Worm (Caenorhabditis elegans) whole organism, L1 larva: ENCODE results near the gene din-1.
A peak's percentile ranks its signal among the peaks of the same experiment; 100 is the strongest.

Source experiments
- C04F5.9 ChIP-seq: sonication (generic microtip); optimal IDR thresholded peaks from 2 replicates; lab custom pipeline; 2016; ENCODE audit warnings: missing genetic modification characterization, missing compliant biosample characterization
- C34B4.2 ChIP-seq: sonication (generic microtip); optimal IDR thresholded peaks from 2 replicates; lab custom pipeline; 2017; ENCODE audit warnings: mild to moderate bottlenecking, missing genetic modification characterization, missing compliant biosample characterization
- alr-1 ChIP-seq: fragments of 200-800 bp; sonication (Bioruptor generic); optimal IDR thresholded peaks from 2 replicates; lab custom pipeline; 2018; ENCODE audit warnings: borderline replicate concordance, mild to moderate bottlenecking, missing genetic modification characterization, missing compliant biosample characterization
- aly-2 ChIP-seq: fragments of 150-350 bp; optimal IDR thresholded peaks from 2 replicates; lab custom pipeline; 2014; ENCODE audit warnings: missing biosample characterization, missing genetic modification characterization
- ama-1 ChIP-seq: fragments of 150-350 bp; optimal IDR thresholded peaks from 2 replicates; lab custom pipeline; 2014
- blmp-1 ChIP-seq: fragments of 150-350 bp; optimal IDR thresholded peaks from 2 replicates; lab custom pipeline; 2014; ENCODE audit warnings: missing biosample characterization, missing genetic modification characterization
- ceh-8 ChIP-seq: fragments of 200-800 bp; sonication (Bioruptor generic); optimal IDR thresholded peaks from 2 replicates; lab custom pipeline; 2018; ENCODE audit warnings: mild to moderate bottlenecking, missing genetic modification characterization, moderate library complexity, missing compliant biosample characterization
- ceh-82 ChIP-seq, 3 experiments: fragments of 150-350 bp in 1 of 3; sonication (generic microtip) in 2 of 3; optimal IDR thresholded peaks; 2 replicates each; lab custom pipeline; 2014 to 2017; ENCODE audit warnings: missing biosample characterization in 3 of 3, missing genetic modification characterization in 3 of 3
- ceh-88 ChIP-seq: fragments of 200-800 bp; sonication (Bioruptor generic); IDR thresholded peaks from 2 replicates; pipeline ENCODE4 v1.3.6; 2022; ENCODE audit warnings: missing genetic modification characterization, missing compliant biosample characterization
- ceh-90 ChIP-seq: sonication (generic microtip); optimal IDR thresholded peaks from 2 replicates; lab custom pipeline; 2016; ENCODE audit warnings: missing genetic modification characterization, missing compliant biosample characterization
- dpl-1 ChIP-seq, 3 experiments: fragments of 150-350 bp in 2 of 3; sonication (generic microtip) in 1 of 3; optimal IDR thresholded peaks; 2 replicates each; lab custom pipeline; 2014 to 2017; ENCODE audit warnings: missing biosample characterization in 3 of 3, missing genetic modification characterization in 3 of 3, missing genetic modification reagents in 3 of 3
- efl-1 ChIP-seq, 4 experiments: fragments of 150-350 bp; optimal IDR thresholded peaks in 3 of 4; peaks in 1 of 4; 1 replicate in 1 of 4; 2 replicates in 3 of 4; lab custom pipeline; 2014; ENCODE audit warnings: missing biosample characterization in 2 of 4, missing genetic modification characterization in 2 of 4, missing genetic modification reagents in 2 of 4
- efl-3 ChIP-seq: fragments of 200-800 bp; sonication (Bioruptor generic); optimal IDR thresholded peaks from 2 replicates; lab custom pipeline; 2018; ENCODE audit warnings: mild to moderate bottlenecking, missing genetic modification characterization, missing compliant biosample characterization
- elt-3 ChIP-seq, 6 experiments: fragments of 150-350 bp in 1 of 6; sonication (generic microtip); optimal IDR thresholded peaks; 2 replicates each; lab custom pipeline; 2017 to 2018; ENCODE audit warnings: missing biosample characterization in 6 of 6, missing genetic modification characterization in 6 of 6, inconsistent platforms in 1 of 6
- ets-5 ChIP-seq: fragments of 200-800 bp; sonication (Bioruptor generic); IDR thresholded peaks from 2 replicates; pipeline ENCODE4 v1.3.6; 2022; ENCODE audit warnings: missing genetic modification characterization, missing compliant biosample characterization
- fkh-10 ChIP-seq: sonication (generic microtip); optimal IDR thresholded peaks from 2 replicates; lab custom pipeline; 2017; ENCODE audit warnings: missing biosample characterization, missing genetic modification reagents, missing genetic modification characterization
- fkh-8 ChIP-seq: sonication (generic microtip); optimal IDR thresholded peaks from 2 replicates; lab custom pipeline; 2016; ENCODE audit warnings: mild to moderate bottlenecking, missing genetic modification characterization, missing compliant biosample characterization
- fos-1 ChIP-seq: fragments of 150-350 bp; optimal IDR thresholded peaks from 2 replicates; lab custom pipeline; 2014; ENCODE audit warnings: missing biosample characterization, missing genetic modification characterization
- grh-1 ChIP-seq: fragments of 200-800 bp; sonication (Bioruptor generic); IDR thresholded peaks from 2 replicates; pipeline ENCODE4 v1.3.6; 2022; ENCODE audit warnings: missing genetic modification reagents, missing genetic modification characterization, missing compliant biosample characterization
- isw-1 ChIP-seq: fragments of 200-800 bp; sonication (Bioruptor generic); IDR thresholded peaks from 2 replicates; pipeline ENCODE4 v1.3.6; 2022; ENCODE audit warnings: missing genetic modification characterization, missing compliant biosample characterization
- jun-1 ChIP-seq: fragments of 150-350 bp; optimal IDR thresholded peaks from 2 replicates; lab custom pipeline; 2014; ENCODE audit warnings: missing biosample characterization, missing genetic modification reagents, missing genetic modification characterization
- lin-13 ChIP-seq: fragments of 150-350 bp; optimal IDR thresholded peaks from 2 replicates; lab custom pipeline; 2014; ENCODE audit warnings: missing biosample characterization, missing genetic modification reagents, missing genetic modification characterization
- lin-39 ChIP-seq: fragments of 150-350 bp; optimal IDR thresholded peaks from 2 replicates; lab custom pipeline; 2014; ENCODE audit warnings: missing biosample characterization, missing genetic modification reagents, missing genetic modification characterization
- lir-3 ChIP-seq: sonication (generic microtip); optimal IDR thresholded peaks from 2 replicates; lab custom pipeline; 2016; ENCODE audit warnings: mild to moderate bottlenecking, missing genetic modification characterization, moderate library complexity, missing compliant biosample characterization; ENCODE audit not compliant: poor library complexity
- lsy-2 ChIP-seq, 2 experiments: fragments of 150-350 bp; optimal IDR thresholded peaks; 2 replicates each; lab custom pipeline; 2014; ENCODE audit warnings: missing biosample characterization in 2 of 2, missing genetic modification characterization in 2 of 2
- mdl-1 ChIP-seq, 2 experiments: fragments of 150-350 bp; optimal IDR thresholded peaks; 2 replicates each; lab custom pipeline; 2014 to 2017; ENCODE audit warnings: missing biosample characterization in 2 of 2, missing genetic modification characterization in 2 of 2, inconsistent platforms in 1 of 2
- mep-1 ChIP-seq: fragments of 150-350 bp; optimal IDR thresholded peaks from 2 replicates; lab custom pipeline; 2014; ENCODE audit warnings: missing biosample characterization, missing genetic modification characterization
- nhr-11 ChIP-seq: fragments of 150-350 bp; optimal IDR thresholded peaks from 2 replicates; lab custom pipeline; 2014; ENCODE audit warnings: missing biosample characterization, missing genetic modification characterization
- nhr-19 ChIP-seq: fragments of 200-800 bp; sonication (Bioruptor generic); conservative IDR thresholded peaks from 2 replicates; pipeline ENCODE4 v1.3.6; 2022; ENCODE audit warnings: missing genetic modification characterization, missing compliant biosample characterization
- nhr-20 ChIP-seq: sonication (generic microtip); optimal IDR thresholded peaks from 2 replicates; lab custom pipeline; 2016; ENCODE audit warnings: mild to moderate bottlenecking, missing genetic modification characterization, missing compliant biosample characterization
- nhr-71 ChIP-seq: sonication (generic microtip); optimal IDR thresholded peaks from 2 replicates; lab custom pipeline; 2016; ENCODE audit warnings: mild to moderate bottlenecking, missing genetic modification characterization, moderate library complexity, missing compliant biosample characterization
- nhr-77 ChIP-seq: fragments of 150-350 bp; optimal IDR thresholded peaks from 2 replicates; lab custom pipeline; 2014; ENCODE audit warnings: missing biosample characterization, missing genetic modification characterization
- nhr-84 ChIP-seq: sonication (generic microtip); optimal IDR thresholded peaks from 2 replicates; lab custom pipeline; 2017; ENCODE audit warnings: missing biosample characterization, missing genetic modification characterization
- nhr-90 ChIP-seq: sonication (generic microtip); optimal IDR thresholded peaks from 2 replicates; lab custom pipeline; 2016; ENCODE audit warnings: mild to moderate bottlenecking, missing genetic modification characterization, missing compliant biosample characterization; ENCODE audit not compliant: poor library complexity
- pag-3 ChIP-seq: sonication (generic microtip); optimal IDR thresholded peaks from 2 replicates; lab custom pipeline; 2017; ENCODE audit warnings: missing genetic modification characterization, mild to moderate bottlenecking, missing compliant biosample characterization, antibody characterized with exemption, borderline replicate concordance; ENCODE audit not compliant: insufficient read depth
- pax-3 ChIP-seq: fragments of 200-800 bp; sonication (Bioruptor generic); optimal IDR thresholded peaks from 2 replicates; lab custom pipeline; 2018; ENCODE audit warnings: mild to moderate bottlenecking, missing genetic modification characterization, moderate library complexity, missing compliant biosample characterization
- rnt-1 ChIP-seq: sonication (generic microtip); optimal IDR thresholded peaks from 2 replicates; lab custom pipeline; 2016; ENCODE audit warnings: mild to moderate bottlenecking, missing genetic modification characterization, moderate library complexity, missing compliant biosample characterization
- skn-1 ChIP-seq: fragments of 150-350 bp; optimal IDR thresholded peaks from 2 replicates; lab custom pipeline; 2014; ENCODE audit warnings: missing biosample characterization, missing genetic modification characterization
- snpc-4 ChIP-seq: fragments of 150-350 bp; optimal IDR thresholded peaks from 2 replicates; lab custom pipeline; 2014; ENCODE audit warnings: missing biosample characterization, missing genetic modification characterization
- snu-23 ChIP-seq: sonication (generic microtip); optimal IDR thresholded peaks from 2 replicates; lab custom pipeline; 2016; ENCODE audit warnings: missing genetic modification characterization, missing compliant biosample characterization
- sox-4 ChIP-seq: sonication (generic microtip); optimal IDR thresholded peaks from 2 replicates; lab custom pipeline; 2016; ENCODE audit warnings: missing genetic modification characterization, missing compliant biosample characterization
- sup-37 ChIP-seq: fragments of 200-800 bp; sonication (Bioruptor generic); optimal IDR thresholded peaks from 2 replicates; lab custom pipeline; 2018; ENCODE audit warnings: mild to moderate bottlenecking, missing genetic modification characterization, missing compliant biosample characterization
- swsn-7 ChIP-seq: sonication (generic microtip); optimal IDR thresholded peaks from 2 replicates; lab custom pipeline; 2016; ENCODE audit warnings: missing genetic modification characterization, missing compliant biosample characterization
- tbx-2 ChIP-seq: sonication (generic microtip); optimal IDR thresholded peaks from 2 replicates; lab custom pipeline; 2016; ENCODE audit warnings: missing genetic modification characterization, missing compliant biosample characterization
- unc-130 ChIP-seq: fragments of 150-350 bp; optimal IDR thresholded peaks from 2 replicates; lab custom pipeline; 2017; ENCODE audit warnings: missing biosample characterization, missing genetic modification characterization, inconsistent platforms
- unc-30 ChIP-seq: sonication (generic microtip); optimal IDR thresholded peaks from 2 replicates; lab custom pipeline; 2017; ENCODE audit warnings: missing biosample characterization, missing genetic modification characterization
- unc-86 ChIP-seq: sonication (generic microtip); optimal IDR thresholded peaks from 2 replicates; lab custom pipeline; 2016; ENCODE audit warnings: missing genetic modification characterization, missing compliant biosample characterization
- xbp-1 ChIP-seq: sonication (generic microtip); optimal IDR thresholded peaks from 2 replicates; lab custom pipeline; 2016; ENCODE audit warnings: missing genetic modification characterization, missing compliant biosample characterization
- zip-4 ChIP-seq: fragments of 200-800 bp; sonication (Bioruptor generic); optimal IDR thresholded peaks from 2 replicates; lab custom pipeline; 2018; ENCODE audit warnings: mild to moderate bottlenecking, missing genetic modification characterization, moderate library complexity, missing compliant biosample characterization
- ztf-11 ChIP-seq, 2 experiments: sonication (generic microtip); optimal IDR thresholded peaks; 2 replicates each; lab custom pipeline; 2016 to 2017; ENCODE audit warnings: missing genetic modification characterization in 2 of 2, missing biosample characterization in 1 of 2, missing compliant biosample characterization in 1 of 2

Gene din-1

DNA sequence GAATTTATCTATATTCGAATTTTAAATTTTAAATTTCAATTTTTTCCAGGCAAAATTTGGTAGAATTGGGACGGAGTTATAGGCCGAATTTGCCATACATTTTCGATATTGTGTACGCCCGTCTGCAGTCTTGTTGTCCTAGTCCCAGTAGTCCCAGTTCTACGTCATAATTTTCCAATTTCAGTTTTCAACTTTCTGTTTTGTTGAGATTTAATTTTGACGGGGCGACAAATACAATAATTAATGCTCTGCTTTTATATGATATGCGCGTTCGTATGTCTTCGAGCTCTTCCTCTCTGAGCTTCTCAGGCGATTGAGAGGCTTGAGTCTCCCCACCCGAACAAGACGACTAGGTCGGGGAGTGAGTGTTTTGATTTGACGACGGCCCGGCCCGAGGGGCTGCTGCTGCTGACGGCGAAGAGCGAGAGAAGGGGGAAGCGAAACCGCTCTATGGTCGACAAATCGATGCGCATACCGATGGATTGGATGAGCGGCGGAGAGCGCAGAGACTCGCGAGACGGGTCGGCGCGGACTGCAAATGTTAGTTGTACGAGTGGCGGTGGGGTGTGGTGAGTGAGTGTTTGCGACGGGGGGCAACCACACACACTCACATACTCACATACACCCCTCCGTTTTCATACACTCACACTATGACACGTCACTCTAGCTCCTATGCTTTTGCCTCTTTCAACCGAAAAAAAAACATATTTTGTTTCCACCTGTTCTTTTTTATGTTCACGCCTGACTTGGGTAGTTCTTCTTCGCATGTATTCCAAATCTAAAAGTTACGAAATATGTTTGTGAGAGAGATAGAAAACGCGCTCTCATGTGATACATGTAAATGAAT is 1.5 kb upstream of the din-1 start:
- TF ChIP-seq nhr-84 (no peak), grh-1 (peak; percentile 49), aly-2 (no peak), snu-23 (peak; percentile 83), C34B4.2 (tag; lab: Kevin White, UChicago) (peak; percentile 36), fos-1 (tag; lab: Kevin White, UChicago) (peak; percentile 46), lin-13 (peak; percentile 51), alr-1 (tag; lab: Kevin White, UChicago) (no peak), efl-1 (optimal IDR thresholded peaks at IDR 0.05; lab: Kevin White, UChicago) (peak; percentile 48 to 54), efl-1 (GFP tag; optimal IDR thresholded peaks at IDR 0.05 in 1 of 2; lab: Kevin White, UChicago) (peak; percentile 56 to 91), lsy-2 (tag; optimal IDR thresholded peaks at IDR 0.05; lab: Kevin White, UChicago) (peak; percentile 63 to 74), elt-3 (tag; optimal IDR thresholded peaks at IDR 0.05; lab: Kevin White, UChicago) (peak in 2 of 6 experiments; percentile 21 to 63), ceh-82 (tag; optimal IDR thresholded peaks at IDR 0.05; lab: Kevin White, UChicago) (peak; percentile 63 to 81 (median 78)), ceh-8 (peak; percentile 65), zip-4 (GFP tag; lab: Kevin White, UChicago) (peak; percentile 31), sup-37 (GFP tag; lab: Kevin White, UChicago) (peak; percentile 49), skn-1 (tag; lab: Kevin White, UChicago) (peak; percentile 67), mep-1 (tag; lab: Kevin White, UChicago) (peak; percentile 36), unc-86 (tag; lab: Kevin White, UChicago) (peak; percentile 63), ets-5 (GFP tag; lab: Robert Waterston, UW) (no peak), C04F5.9 (no peak), lir-3 (tag; lab: Kevin White, UChicago) (peak; percentile 29), fkh-8 (tag; lab: Kevin White, UChicago) (peak; percentile 63), swsn-7 (peak; percentile 85), isw-1 (GFP tag; lab: Robert Waterston, UW) (0 out of 2 replicates have a peak, but pooled peaks have one; percentile 6), rnt-1 (tag; lab: Kevin White, UChicago) (peak; percentile 81), mdl-1 (tag; optimal IDR thresholded peaks at IDR 0.05; lab: Kevin White, UChicago) (peak in 1 of 2 experiments; percentile 88), unc-130 (tag; lab: Kevin White, UChicago) (peak; percentile 64), pax-3 (tag; lab: Kevin White, UChicago) (peak; percentile 52), sox-4 (tag; lab: Kevin White, UChicago) (peak; percentile 14), fkh-10 (GFP tag; lab: Kevin White, UChicago) (peak; percentile 67), ztf-11 (tag; optimal IDR thresholded peaks at IDR 0.05; lab: Kevin White, UChicago) (peak in 1 of 2 experiments; percentile 61), jun-1 (peak; percentile 86), tbx-2 (peak; percentile 84), xbp-1 (tag; lab: Kevin White, UChicago) (peak; percentile 98), lin-39 (no peak), nhr-11 (tag; lab: Kevin White, UChicago) (peak; percentile 19), ceh-90 (no peak), nhr-77 (peak; percentile 89), nhr-71 (tag; lab: Kevin White, UChicago) (peak; percentile 84), nhr-20 (tag; lab: Kevin White, UChicago) (peak; percentile 81), blmp-1 (peak; percentile 11), ama-1 (lab: Kevin White, UChicago) (peak; percentile 54), efl-3 (GFP tag; lab: Kevin White, UChicago) (no peak), snpc-4 (tag; lab: Kevin White, UChicago) (peak; percentile 33), pag-3 (tag; lab: Kevin White, UChicago) (no peak), unc-30 (tag; lab: Kevin White, UChicago) (no peak), dpl-1 (GFP tag; optimal IDR thresholded peaks at IDR 0.05; lab: Kevin White, UChicago) (peak; percentile 8 to 24 (median 12)), nhr-90 (peak; percentile 56), ceh-88 (GFP tag; lab: Robert Waterston, UW) (peak; percentile 62; the same call in 1 of the 2 replicates), nhr-19 (peak; percentile 79)
